Worm (Caenorhabditis elegans) whole organism, L1 larva: Measurements from ENCODE around the gene Y17D7C.1.
A peak's percentile ranks its signal among the peaks of the same experiment; 100 is the strongest.

ENCODE experiments used
- aly-2 ChIP-seq: fragments of 150-350 bp; optimal IDR thresholded peaks from 2 replicates; lab custom pipeline; 2014; ENCODE audit warnings: missing biosample characterization, missing genetic modification characterization
- ama-1 ChIP-seq: fragments of 150-350 bp; optimal IDR thresholded peaks from 2 replicates; lab custom pipeline; 2014
- ceh-88 ChIP-seq: fragments of 200-800 bp; sonication (Bioruptor generic); IDR thresholded peaks from 2 replicates; pipeline ENCODE4 v1.3.6; 2022; ENCODE audit warnings: missing genetic modification characterization, missing compliant biosample characterization
- fkh-4 ChIP-seq: sonication (generic microtip); optimal IDR thresholded peaks from 2 replicates; lab custom pipeline; 2016; ENCODE audit warnings: missing compliant biosample characterization, missing genetic modification characterization, borderline replicate concordance
- grh-1 ChIP-seq: fragments of 200-800 bp; sonication (Bioruptor generic); IDR thresholded peaks from 2 replicates; pipeline ENCODE4 v1.3.6; 2022; ENCODE audit warnings: missing genetic modification reagents, missing genetic modification characterization, missing compliant biosample characterization
- jun-1 ChIP-seq: fragments of 150-350 bp; optimal IDR thresholded peaks from 2 replicates; lab custom pipeline; 2014; ENCODE audit warnings: missing biosample characterization, missing genetic modification reagents, missing genetic modification characterization
- lsy-2 ChIP-seq, 2 experiments: fragments of 150-350 bp; optimal IDR thresholded peaks; 2 replicates each; lab custom pipeline; 2014; ENCODE audit warnings: missing biosample characterization in 2 of 2, missing genetic modification characterization in 2 of 2
- mep-1 ChIP-seq: fragments of 150-350 bp; optimal IDR thresholded peaks from 2 replicates; lab custom pipeline; 2014; ENCODE audit warnings: missing biosample characterization, missing genetic modification characterization
- nhr-76 ChIP-seq: sonication (generic microtip); optimal IDR thresholded peaks from 2 replicates; lab custom pipeline; 2017; ENCODE audit warnings: missing biosample characterization, missing genetic modification characterization
- pag-3 ChIP-seq: sonication (generic microtip); optimal IDR thresholded peaks from 2 replicates; lab custom pipeline; 2017; ENCODE audit warnings: missing genetic modification characterization, mild to moderate bottlenecking, missing compliant biosample characterization, antibody characterized with exemption, borderline replicate concordance; ENCODE audit not compliant: insufficient read depth
- pax-3 ChIP-seq: fragments of 200-800 bp; sonication (Bioruptor generic); optimal IDR thresholded peaks from 2 replicates; lab custom pipeline; 2018; ENCODE audit warnings: mild to moderate bottlenecking, missing genetic modification characterization, moderate library complexity, missing compliant biosample characterization
- pqm-1 ChIP-seq: sonication (generic microtip); optimal IDR thresholded peaks from 3 replicates; lab custom pipeline; 2017; ENCODE audit warnings: missing biosample characterization, missing genetic modification characterization
- unc-62 ChIP-seq: fragments of 150-350 bp; optimal IDR thresholded peaks from 2 replicates; lab custom pipeline; 2014; ENCODE audit warnings: missing biosample characterization, missing genetic modification reagents, missing genetic modification characterization
- zag-1 ChIP-seq: fragments of 150-350 bp; optimal IDR thresholded peaks from 2 replicates; lab custom pipeline; 2014; ENCODE audit warnings: missing biosample characterization, missing genetic modification characterization

ce11 chrV:18723604-18724003 is 17.2 kb downstream of the Y17D7C.1 start:
- TF ChIP-seq pag-3: no peak
- no peak for TF ChIP-seq aly-2 (tag; lab: Kevin White, UChicago)
- TF ChIP-seq mep-1: peak; percentile 96
- no peak for TF ChIP-seq pax-3 (tag; lab: Kevin White, UChicago)
- TF ChIP-seq jun-1 (tag; lab: Kevin White, UChicago): peak; percentile 70
- TF ChIP-seq zag-1 (tag; lab: Kevin White, UChicago): peak; percentile 5
- TF ChIP-seq ama-1 (lab: Kevin White, UChicago): no peak
- TF ChIP-seq nhr-76 (tag; lab: Kevin White, UChicago): no peak
- no peak for TF ChIP-seq ceh-88 (GFP tag; lab: Robert Waterston, UW)
- TF ChIP-seq unc-62 (GFP tag; lab: Kevin White, UChicago): no peak
- peak; percentile 90 to 92 for TF ChIP-seq lsy-2 (tag; optimal IDR thresholded peaks at IDR 0.05; lab: Kevin White, UChicago)
- no peak for TF ChIP-seq pqm-1
- TF ChIP-seq fkh-4 (tag; lab: Kevin White, UChicago): no peak
- TF ChIP-seq grh-1 (GFP tag; lab: Robert Waterston, UW): peak; percentile 72
